Worm (Caenorhabditis elegans): ENCODE results near the gene cit-1.1.

DNA sequence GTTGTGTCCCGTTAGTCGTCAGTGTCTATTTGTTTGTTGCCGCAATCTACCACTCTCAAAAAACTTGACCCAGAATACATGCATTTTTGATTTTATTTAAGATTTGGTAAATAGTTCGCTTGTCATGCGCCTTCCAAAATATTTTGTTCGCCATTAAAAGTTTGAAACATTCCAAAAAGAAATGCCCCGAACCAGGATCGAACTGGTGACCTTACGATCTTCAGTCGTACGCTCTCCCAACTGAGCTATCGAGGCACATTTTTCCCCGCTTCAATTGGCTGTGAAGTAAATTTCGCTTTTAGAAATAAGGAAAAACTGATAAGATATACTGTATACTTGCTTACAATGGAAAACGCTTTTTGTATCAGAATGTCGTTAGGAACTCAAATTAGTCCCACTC is 31.3 kb downstream of the cit-1.1 start:
- TF ChIP-seq snpc-4 (tag; optimal IDR thresholded peaks at IDR 0.05) (no peak), pha-4 (tag; optimal IDR thresholded peaks at IDR 0.05) (no peak)

All from whole organism, mixed stage, embryonic.